Worm (Caenorhabditis elegans) whole organism, midembryonic: Measurements from ENCODE around the gene nmy-1.
A peak's percentile ranks its signal among the peaks of the same experiment; 100 is the strongest.

ENCODE experiments used
- T22C8.4 ChIP-seq: fragments of 200-800 bp; sonication (Bioruptor generic); IDR thresholded peaks from 2 replicates; pipeline ENCODE4 v1.3.6; 2022; ENCODE audit warnings: missing genetic modification characterization, missing compliant biosample characterization
- cog-1 ChIP-seq: sonication (generic microtip); optimal IDR thresholded peaks from 2 replicates; lab custom pipeline; 2016; ENCODE audit warnings: missing genetic modification characterization, missing compliant biosample characterization
- flt-1 ChIP-seq: fragments of 200-800 bp; sonication (Bioruptor generic); IDR thresholded peaks from 2 replicates; pipeline ENCODE4 v1.3.6; 2022; ENCODE audit warnings: missing genetic modification characterization, missing compliant biosample characterization
- klf-2 ChIP-seq: fragments of 200-800 bp; sonication (Bioruptor generic); conservative IDR thresholded peaks from 2 replicates; pipeline ENCODE4 v1.3.6; 2022; ENCODE audit warnings: missing genetic modification reagents, missing genetic modification characterization, missing compliant biosample characterization
- med-1 ChIP-seq: sonication (generic microtip); optimal IDR thresholded peaks from 2 replicates; lab custom pipeline; 2017; ENCODE audit warnings: missing genetic modification characterization, mild to moderate bottlenecking, missing compliant biosample characterization, antibody characterized with exemption, missing genetic modification reagents; ENCODE audit not compliant: insufficient read depth
- ref-1 ChIP-seq: fragments of 200-800 bp; sonication (Bioruptor generic); conservative IDR thresholded peaks from 2 replicates; pipeline ENCODE4 v1.3.6; 2022; ENCODE audit warnings: missing genetic modification reagents, missing genetic modification characterization, missing compliant biosample characterization
- tab-1 ChIP-seq: fragments of 200-800 bp; sonication (Bioruptor generic); IDR thresholded peaks from 2 replicates; pipeline ENCODE4 v1.3.6; 2022; ENCODE audit warnings: missing genetic modification characterization, missing compliant biosample characterization
- ztf-23 ChIP-seq: fragments of 200-800 bp; sonication (Bioruptor generic); IDR thresholded peaks from 2 replicates; pipeline ENCODE4 v1.3.6; 2022; ENCODE audit warnings: missing genetic modification reagents, missing genetic modification characterization, missing compliant biosample characterization
- ztf-29 ChIP-seq: fragments of 200-800 bp; sonication (Bioruptor generic); IDR thresholded peaks from 2 replicates; pipeline ENCODE4 v1.3.6; 2022; ENCODE audit warnings: missing genetic modification reagents, missing genetic modification characterization, missing compliant biosample characterization

Gene nmy-1

DNA sequence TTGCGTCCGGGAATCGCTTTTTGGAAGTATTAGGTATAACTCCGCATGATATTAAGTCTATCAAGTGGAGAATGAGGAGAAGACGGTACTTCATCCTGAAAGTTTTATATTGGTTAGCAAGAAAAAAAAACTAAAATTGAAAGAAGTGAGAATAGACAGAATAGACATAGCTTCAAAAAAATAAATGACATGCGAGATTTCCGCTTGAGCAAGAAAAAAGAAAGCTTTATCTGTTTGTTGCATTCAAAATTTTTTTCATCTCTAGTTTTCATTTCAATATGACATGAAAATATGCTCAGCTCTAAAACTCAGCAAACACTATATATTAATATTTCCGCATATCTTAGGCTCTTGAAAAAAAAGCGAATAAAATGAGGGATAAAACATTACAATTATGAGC, 14.6 kb downstream of the nmy-1 start, which contains the start of gene hst-3.2:
TSS of gene hst-3.2 (minus strand) at position 101 of the 400 bp plus-strand sequence.
- TF ChIP-seq ztf-23 (GFP tag; lab: Robert Waterston, UW) (no peak), med-1 (no peak), cog-1 (no peak), ref-1 (GFP tag; lab: Robert Waterston, UW) (no peak), klf-2 (no peak), flt-1 (GFP tag; lab: Robert Waterston, UW) (no peak), ztf-29 (GFP tag; lab: Robert Waterston, UW) (no peak), tab-1 (no peak), T22C8.4 (GFP tag; lab: Robert Waterston, UW) (no peak)

DNA sequence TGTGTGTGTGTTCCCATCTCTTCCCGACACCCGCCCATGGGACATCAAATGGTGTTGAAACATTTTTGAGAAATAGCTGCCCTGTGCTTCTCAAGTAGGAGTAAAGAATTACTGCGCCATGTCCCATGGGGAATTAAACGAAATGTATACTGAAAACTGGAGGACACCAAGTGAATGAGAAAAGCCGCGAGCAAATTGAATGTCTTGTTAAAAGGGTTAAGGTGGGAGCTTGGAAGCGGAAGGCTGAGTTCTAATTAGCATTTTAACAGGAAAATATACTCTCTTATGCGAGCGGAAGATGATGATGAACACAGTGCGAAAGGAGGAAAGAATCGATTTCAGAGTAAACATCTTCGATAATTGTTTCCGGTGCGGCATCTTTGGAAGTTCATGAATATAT, 15.1 kb downstream of the nmy-1 start:
- no peak for TF ChIP-seq tab-1
- no peak for TF ChIP-seq cog-1
- TF ChIP-seq ztf-23 (GFP tag; lab: Robert Waterston, UW): no peak
- TF ChIP-seq ztf-29 (GFP tag; lab: Robert Waterston, UW): no peak
- TF ChIP-seq klf-2: no peak
- TF ChIP-seq ref-1 (GFP tag; lab: Robert Waterston, UW): no peak

DNA sequence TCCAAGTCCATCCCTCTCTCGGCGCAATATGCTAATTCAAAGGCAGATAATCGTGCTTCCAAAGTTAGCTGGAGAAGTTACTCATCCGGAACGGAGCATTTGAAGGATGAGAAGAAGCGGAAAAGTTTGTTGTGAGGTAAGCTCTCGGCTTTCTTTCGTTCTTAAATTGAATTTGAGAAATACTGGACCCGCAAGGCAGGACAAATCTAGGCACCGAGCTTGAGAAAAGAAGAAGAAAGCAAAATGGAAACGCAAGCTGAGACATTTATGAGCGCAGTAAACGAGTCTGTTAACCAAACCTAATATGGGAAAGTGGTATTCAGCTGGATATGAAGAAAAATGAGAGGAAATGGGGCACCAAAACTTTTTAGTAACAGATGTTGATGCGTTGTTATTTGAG, 16.6 kb downstream of the nmy-1 start:
- TF ChIP-seq klf-2: no peak
- no peak for TF ChIP-seq tab-1

DNA sequence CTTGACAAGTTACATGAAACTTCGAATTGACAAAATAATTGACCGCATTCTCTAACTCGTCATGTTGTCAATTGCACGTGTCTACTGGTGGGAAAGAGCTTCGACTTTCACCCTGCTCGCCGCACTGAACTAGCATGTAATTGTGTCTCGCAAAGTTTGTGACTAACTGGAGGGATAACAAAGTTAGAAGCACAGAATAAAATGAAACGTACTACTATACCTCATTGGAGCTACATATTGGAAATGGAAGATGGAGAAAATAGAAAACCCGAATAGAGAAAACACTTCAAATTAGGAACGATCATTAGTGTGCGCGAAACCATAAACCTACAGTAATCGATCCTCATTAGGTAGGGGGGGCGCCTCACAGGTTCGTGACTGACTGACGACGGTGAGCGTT, 18.2 kb downstream of the nmy-1 start:
- no peak for TF ChIP-seq flt-1 (GFP tag; lab: Robert Waterston, UW)
- TF ChIP-seq ztf-29 (GFP tag; lab: Robert Waterston, UW): no peak
- TF ChIP-seq ztf-23 (GFP tag; lab: Robert Waterston, UW): no peak
- no peak for TF ChIP-seq cog-1
- no peak for TF ChIP-seq ref-1 (GFP tag; lab: Robert Waterston, UW)
- TF ChIP-seq T22C8.4 (GFP tag; lab: Robert Waterston, UW): no peak
- no peak for TF ChIP-seq klf-2
- no peak for TF ChIP-seq tab-1
- TF ChIP-seq med-1: no peak

DNA sequence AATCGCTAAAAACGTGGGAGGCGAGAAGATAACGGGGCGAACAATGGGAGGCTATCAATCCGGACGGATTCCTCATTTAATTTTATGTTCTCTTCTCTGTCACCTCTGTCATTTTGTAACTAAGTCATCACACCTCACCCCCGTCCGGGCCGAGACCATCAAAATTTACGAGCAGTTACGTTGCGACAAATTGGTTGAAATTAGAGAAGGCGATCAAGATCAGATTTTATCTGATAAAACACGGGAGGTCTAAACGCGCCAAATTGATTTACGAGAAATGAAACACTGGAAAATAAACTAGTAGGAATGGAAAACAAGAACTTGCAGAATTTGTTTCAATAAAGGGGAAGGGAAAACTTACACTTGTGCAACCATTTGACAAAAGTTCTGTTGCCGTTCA, 18.8 kb downstream of the nmy-1 start:
- TF ChIP-seq med-1: no peak
- no peak for TF ChIP-seq flt-1 (GFP tag; lab: Robert Waterston, UW)
- 0 out of 2 replicates have a peak, but pooled peaks have one; percentile 30 for TF ChIP-seq ztf-23 (GFP tag; lab: Robert Waterston, UW)
- TF ChIP-seq klf-2: no peak

DNA sequence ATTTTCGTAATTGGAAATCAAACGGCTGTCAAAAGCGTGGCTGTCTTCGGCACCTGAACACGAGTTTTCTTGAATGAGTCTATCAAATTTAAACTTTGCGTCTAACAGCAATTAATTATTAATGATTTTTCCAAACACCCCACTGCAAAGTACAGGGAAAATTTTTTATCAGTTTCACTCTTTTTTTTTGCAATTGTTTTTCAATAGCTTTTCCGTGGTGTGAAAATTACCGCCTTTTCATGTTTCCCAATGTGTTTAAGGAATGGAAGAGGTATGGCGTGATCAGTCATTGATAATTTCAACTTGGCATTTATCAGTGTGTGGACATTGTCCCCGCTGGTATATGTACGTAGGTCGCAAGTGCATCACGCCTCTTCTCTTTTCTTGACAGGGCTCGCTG, 22.5 kb downstream of the nmy-1 start:
- TF ChIP-seq tab-1 (no peak), T22C8.4 (GFP tag; lab: Robert Waterston, UW) (no peak), ztf-23 (GFP tag; lab: Robert Waterston, UW) (no peak), ztf-29 (GFP tag; lab: Robert Waterston, UW) (no peak), klf-2 (no peak), flt-1 (GFP tag; lab: Robert Waterston, UW) (no peak), med-1 (no peak), ref-1 (GFP tag; lab: Robert Waterston, UW) (no peak), cog-1 (no peak)

DNA sequence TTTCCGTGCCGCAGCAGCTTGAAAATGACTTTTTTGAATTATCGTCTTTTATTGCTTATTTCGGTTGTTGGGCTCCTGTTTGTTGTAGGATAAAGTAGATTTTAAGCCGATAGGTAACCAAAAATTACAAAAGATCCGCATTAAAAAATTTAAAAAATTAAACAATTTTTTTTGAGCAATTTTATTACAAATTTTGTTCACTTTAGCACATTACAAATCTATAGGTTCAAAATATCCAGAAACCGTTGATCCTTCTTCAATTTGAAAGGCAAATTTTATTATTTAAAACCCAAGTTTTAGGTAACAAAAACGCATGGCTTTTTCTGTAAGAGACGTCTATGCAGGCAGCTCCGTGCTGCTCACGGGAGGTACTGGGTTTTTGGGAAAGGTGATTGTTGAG, 23.7 kb downstream of the nmy-1 start, which contains the start of gene fard-1:
TSS of gene fard-1 (plus strand) at position 301 of the 400 bp plus-strand sequence.
- TF ChIP-seq ztf-23 (GFP tag; lab: Robert Waterston, UW) (no peak), ref-1 (GFP tag; lab: Robert Waterston, UW) (no peak), T22C8.4 (GFP tag; lab: Robert Waterston, UW) (no peak), tab-1 (no peak), ztf-29 (GFP tag; lab: Robert Waterston, UW) (no peak), cog-1 (no peak), flt-1 (GFP tag; lab: Robert Waterston, UW) (no peak)

DNA sequence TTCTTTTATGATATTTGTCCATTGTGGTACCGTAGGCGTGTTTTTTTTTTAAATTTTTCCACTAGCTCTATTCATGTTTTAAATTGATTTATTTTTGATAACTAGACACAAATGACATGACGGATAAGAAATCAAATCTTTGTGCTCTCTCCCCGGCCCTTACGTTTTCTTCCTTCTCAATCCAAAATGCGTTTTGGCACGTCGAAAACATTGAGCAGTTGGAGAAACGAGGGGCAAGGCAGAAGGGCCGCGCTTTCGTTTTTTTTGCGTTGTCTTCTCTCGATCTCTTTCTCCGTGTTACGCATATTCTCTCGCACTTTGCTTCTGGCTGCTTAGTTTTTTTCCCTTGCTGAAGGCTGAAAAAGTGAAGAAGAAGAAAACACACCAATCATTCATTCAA, 29.8 kb downstream of the nmy-1 start:
- no peak for TF ChIP-seq klf-2
- TF ChIP-seq flt-1 (GFP tag; lab: Robert Waterston, UW): no peak
- TF ChIP-seq T22C8.4 (GFP tag; lab: Robert Waterston, UW): no peak
- no peak for TF ChIP-seq cog-1
- TF ChIP-seq med-1: no peak
- TF ChIP-seq tab-1: no peak
- no peak for TF ChIP-seq ztf-23 (GFP tag; lab: Robert Waterston, UW)
- TF ChIP-seq ztf-29 (GFP tag; lab: Robert Waterston, UW): no peak
- no peak for TF ChIP-seq ref-1 (GFP tag; lab: Robert Waterston, UW)

DNA sequence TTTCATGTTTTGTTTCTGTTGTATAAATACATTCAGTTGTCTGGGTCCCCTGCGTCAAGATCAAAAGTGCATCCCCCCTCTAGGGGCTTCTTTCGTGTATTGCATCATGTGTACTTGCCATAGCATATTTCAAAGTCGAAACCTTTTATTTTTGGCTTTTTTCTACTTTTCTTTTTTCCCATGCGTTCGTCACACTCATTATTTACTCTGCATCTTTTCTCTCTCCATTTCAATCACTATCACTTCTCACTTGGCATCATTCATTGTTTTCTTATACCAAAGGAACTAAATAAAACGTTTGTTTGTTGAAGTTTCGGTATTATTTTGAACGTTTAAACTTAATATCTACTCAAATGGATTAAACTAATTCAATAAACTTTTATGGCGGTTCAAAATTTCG, 30.2 kb downstream of the nmy-1 start:
- TF ChIP-seq tab-1 (no peak), med-1 (no peak), klf-2 (no peak), ztf-29 (GFP tag; lab: Robert Waterston, UW) (no peak), T22C8.4 (GFP tag; lab: Robert Waterston, UW) (no peak), cog-1 (no peak), ztf-23 (GFP tag; lab: Robert Waterston, UW) (no peak), ref-1 (GFP tag; lab: Robert Waterston, UW) (no peak), flt-1 (GFP tag; lab: Robert Waterston, UW) (no peak)

DNA sequence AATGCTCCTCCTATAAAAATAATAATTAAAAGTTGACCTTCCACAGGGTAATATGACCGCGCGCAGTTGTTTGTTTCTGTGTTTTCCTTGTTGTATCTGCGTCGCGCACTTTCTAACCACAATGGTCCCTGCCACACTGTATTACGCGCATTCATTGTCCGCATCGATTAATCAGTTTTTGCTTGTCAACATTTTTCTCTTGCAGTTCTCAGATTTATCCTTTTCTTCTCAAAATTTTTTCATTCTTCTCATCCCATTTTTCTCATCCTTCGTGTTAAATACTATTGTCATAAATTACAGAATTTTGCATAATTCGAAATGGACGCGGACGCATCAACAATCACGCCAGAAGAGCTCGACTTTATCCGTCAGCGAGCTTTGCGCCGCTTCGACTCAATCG, 31.2 kb downstream of the nmy-1 start, which contains the start of gene pfk-1.1:
TSS of gene pfk-1.1 (plus strand) at position 301 of the 400 bp plus-strand sequence.
- no peak for TF ChIP-seq ztf-29 (GFP tag; lab: Robert Waterston, UW)
- TF ChIP-seq tab-1: no peak
- TF ChIP-seq ref-1 (GFP tag; lab: Robert Waterston, UW): no peak
- no peak for TF ChIP-seq flt-1 (GFP tag; lab: Robert Waterston, UW)
- TF ChIP-seq med-1: no peak
- TF ChIP-seq ztf-23 (GFP tag; lab: Robert Waterston, UW): no peak
- TF ChIP-seq cog-1: no peak
- no peak for TF ChIP-seq T22C8.4 (GFP tag; lab: Robert Waterston, UW)

DNA sequence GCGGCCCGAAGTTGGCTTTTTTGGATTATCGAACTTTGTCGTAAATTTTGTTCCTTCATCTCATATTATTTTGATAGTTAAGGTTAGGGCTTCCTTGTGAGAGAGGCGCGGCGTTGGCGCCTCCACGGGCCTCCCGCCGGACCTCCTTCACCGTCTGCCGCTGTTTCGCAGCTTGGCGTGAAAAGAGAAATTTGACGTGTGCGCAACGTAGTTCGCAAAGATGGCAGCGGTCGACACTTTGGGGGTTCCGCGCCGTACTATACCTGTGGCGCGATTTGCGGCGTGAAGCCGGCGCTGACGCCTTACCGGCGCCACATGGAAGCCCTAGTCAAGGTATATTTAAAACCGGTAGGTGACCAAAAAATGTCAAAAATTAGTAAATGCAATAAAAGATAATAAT, 33.0 kb downstream of the nmy-1 start:
- no peak for TF ChIP-seq med-1
- TF ChIP-seq cog-1: no peak
- no peak for TF ChIP-seq tab-1
- no peak for TF ChIP-seq flt-1 (GFP tag; lab: Robert Waterston, UW)
- no peak for TF ChIP-seq T22C8.4 (GFP tag; lab: Robert Waterston, UW)
- no peak for TF ChIP-seq klf-2
- TF ChIP-seq ztf-29 (GFP tag; lab: Robert Waterston, UW): no peak
- TF ChIP-seq ref-1 (GFP tag; lab: Robert Waterston, UW): no peak
- no peak for TF ChIP-seq ztf-23 (GFP tag; lab: Robert Waterston, UW)
